Fruit fly (Drosophila melanogaster) whole organism, embryonic: ENCODE measurements around the gene CG33631.

Source experiments
- Awh ChIP-seq: fragments of 200-800 bp; sonication (Bioruptor generic); IDR thresholded peaks from 2 replicates; pipeline ENCODE4, ENCODE4 v1.3.6; 2022; ENCODE audit warnings: missing biosample characterization, missing genetic modification characterization
- CG10274 ChIP-seq: fragments of 200-800 bp; sonication (Bioruptor generic); optimal IDR thresholded peaks from 3 replicates; lab custom pipeline; 2017; ENCODE audit warnings: missing biosample characterization, mild to moderate bottlenecking, missing genetic modification characterization
- CG10321 ChIP-seq: fragments of 200-800 bp; sonication (Bioruptor generic); IDR thresholded peaks from 2 replicates; pipeline ENCODE4 v1.3.6; 2022; ENCODE audit warnings: missing biosample characterization, missing genetic modification characterization
- CG10543 ChIP-seq: fragments of 200-800 bp; sonication (Bioruptor generic); optimal IDR thresholded peaks from 3 replicates; lab custom pipeline; 2017; ENCODE audit warnings: missing biosample characterization, mild to moderate bottlenecking, missing genetic modification characterization, moderate library complexity
- CG10565 ChIP-seq: fragments of 200-800 bp; sonication (Bioruptor generic); optimal IDR thresholded peaks from 3 replicates; lab custom pipeline; 2016; ENCODE audit warnings: missing biosample characterization, mild to moderate bottlenecking, missing genetic modification characterization
- CG12155 ChIP-seq: fragments of 200-800 bp; sonication (Bioruptor generic); optimal IDR thresholded peaks from 3 replicates; lab custom pipeline; 2016; ENCODE audit warnings: missing biosample characterization, missing genetic modification characterization
- CG12659 ChIP-seq: fragments of 200-800 bp; sonication (Bioruptor generic); optimal IDR thresholded peaks from 3 replicates; lab custom pipeline; 2017; ENCODE audit warnings: mild to moderate bottlenecking, missing biosample characterization, missing genetic modification reagents, missing genetic modification characterization
- CG14710 ChIP-seq: fragments of 200-800 bp; sonication (Bioruptor generic); optimal IDR thresholded peaks from 3 replicates; lab custom pipeline; 2019; ENCODE audit warnings: missing biosample characterization, mild to moderate bottlenecking, missing genetic modification characterization, moderate library complexity
- CG17912 ChIP-seq: fragments of 200-800 bp; sonication (Bioruptor generic); optimal IDR thresholded peaks from 2 replicates; lab custom pipeline; 2018; ENCODE audit warnings: missing biosample characterization, mild to moderate bottlenecking, missing genetic modification characterization
- CG2712 ChIP-seq: fragments of 200-800 bp; optimal IDR thresholded peaks from 3 replicates; lab custom pipeline; 2019; ENCODE audit warnings: missing biosample characterization, mild to moderate bottlenecking, missing genetic modification characterization, moderate library complexity
- CG32772 ChIP-seq: fragments of 200-800 bp; sonication (Bioruptor generic); IDR thresholded peaks from 2 replicates; pipeline ENCODE4 v1.3.6; 2022; ENCODE audit warnings: missing biosample characterization, missing genetic modification characterization
- CG4404 ChIP-seq: fragments of 200-800 bp; sonication (Bioruptor generic); IDR thresholded peaks from 2 replicates; pipeline ENCODE4 v1.3.6; 2022; ENCODE audit warnings: missing biosample characterization, missing genetic modification characterization
- CG4854 ChIP-seq: fragments of 200-800 bp; sonication (Bioruptor generic); optimal IDR thresholded peaks from 2 replicates; lab custom pipeline; 2016; ENCODE audit warnings: missing biosample characterization, missing genetic modification characterization, inconsistent platforms
- CG6175 ChIP-seq: fragments of 200-800 bp; sonication (Bioruptor generic); IDR thresholded peaks from 3 replicates; pipeline ENCODE4 v1.3.6; 2022; ENCODE audit warnings: missing biosample characterization, missing genetic modification characterization
- CG6791 ChIP-seq: fragments of 200-800 bp; sonication (Bioruptor generic); IDR thresholded peaks from 3 replicates; pipeline ENCODE4 v1.3.6; 2022; ENCODE audit warnings: missing biosample characterization, missing genetic modification characterization; ENCODE audit not compliant: partially characterized antibody
- CG9876 ChIP-seq: fragments of 200-800 bp; sonication (Bioruptor generic); optimal IDR thresholded peaks from 2 replicates; lab custom pipeline; 2016; ENCODE audit warnings: missing biosample characterization, missing genetic modification characterization
- Ets65A ChIP-seq: fragments of 200-800 bp; sonication (Bioruptor generic); peaks from one replicate; lab custom pipeline; 2016; ENCODE audit warnings: missing biosample characterization, missing genetic modification characterization
- H15 ChIP-seq: fragments of 200-800 bp; sonication (Bioruptor generic); IDR thresholded peaks from 3 replicates; pipeline ENCODE4 v1.3.6; 2022; ENCODE audit warnings: missing biosample characterization, missing genetic modification characterization
- HmgD ChIP-seq: fragments of 200-800 bp; sonication (Bioruptor generic); optimal IDR thresholded peaks from 3 replicates; lab custom pipeline; 2016; ENCODE audit warnings: missing biosample characterization, missing genetic modification characterization
- Lhr ChIP-seq: fragments of 200-800 bp; sonication (Bioruptor generic); optimal IDR thresholded peaks from 3 replicates; lab custom pipeline; 2017; ENCODE audit warnings: mild to moderate bottlenecking, missing biosample characterization, missing genetic modification reagents, missing genetic modification characterization
- Mad ChIP-seq: fragments of 200-800 bp; sonication (Bioruptor generic); optimal IDR thresholded peaks from 2 replicates; lab custom pipeline; 2016; ENCODE audit warnings: missing biosample characterization, missing genetic modification characterization
- NfI ChIP-seq: fragments of 200-800 bp; sonication (Bioruptor generic); optimal IDR thresholded peaks from 3 replicates; lab custom pipeline; 2018; ENCODE audit warnings: missing biosample characterization, mild to moderate bottlenecking, missing genetic modification characterization, moderate library complexity
- Oli ChIP-seq: fragments of 200-800 bp; sonication (Bioruptor generic); optimal IDR thresholded peaks from 2 replicates; lab custom pipeline; 2018; ENCODE audit warnings: missing biosample characterization, mild to moderate bottlenecking, missing genetic modification characterization, moderate library complexity
- Sox100B ChIP-seq: fragments of 200-800 bp; sonication (Bioruptor generic); optimal IDR thresholded peaks from 3 replicates; lab custom pipeline; 2018; ENCODE audit warnings: missing biosample characterization, mild to moderate bottlenecking, missing genetic modification characterization
- ab ChIP-seq: fragments of 200-800 bp; sonication (Bioruptor generic); optimal IDR thresholded peaks from 2 replicates; lab custom pipeline; 2016; ENCODE audit warnings: missing biosample characterization, missing genetic modification characterization
- cato ChIP-seq: fragments of 200-800 bp; sonication (Bioruptor generic); optimal IDR thresholded peaks from 2 replicates; lab custom pipeline; 2016; ENCODE audit warnings: missing biosample characterization, missing genetic modification characterization, borderline replicate concordance
- cg ChIP-seq: fragments of 200-800 bp; sonication (Bioruptor generic); optimal IDR thresholded peaks from 3 replicates; lab custom pipeline; 2019; ENCODE audit warnings: missing biosample characterization, mild to moderate bottlenecking, missing genetic modification characterization, moderate library complexity
- ci ChIP-seq: fragments of 200-800 bp; sonication (Bioruptor generic); IDR thresholded peaks from 3 replicates; pipeline ENCODE4 v1.3.6; 2022; ENCODE audit warnings: missing biosample characterization, missing genetic modification characterization
- crc ChIP-seq: fragments of 200-800 bp; sonication (Bioruptor generic); optimal IDR thresholded peaks from 2 replicates; lab custom pipeline; 2016; ENCODE audit warnings: missing biosample characterization, missing genetic modification characterization
- crol ChIP-seq: fragments of 200-800 bp; sonication (Bioruptor generic); IDR thresholded peaks from 2 replicates; pipeline ENCODE4 v1.3.6; 2022; ENCODE audit warnings: missing biosample characterization, missing genetic modification characterization
- esg ChIP-seq: fragments of 200-800 bp; sonication (Bioruptor generic); conservative IDR thresholded peaks from 2 replicates; pipeline ENCODE4 v1.3.6; 2022; ENCODE audit warnings: missing biosample characterization, missing genetic modification characterization
- eve ChIP-seq, 2 experiments: fragments of >200 bp; optimal IDR thresholded peaks; 2 replicates each; lab custom pipeline; 2017; ENCODE audit warnings: missing biosample characterization in 2 of 2, missing genetic modification characterization in 2 of 2
- fd96Cb ChIP-seq: fragments of 200-800 bp; sonication (Bioruptor generic); optimal IDR thresholded peaks from 2 replicates; lab custom pipeline; 2018; ENCODE audit warnings: missing biosample characterization, mild to moderate bottlenecking, missing genetic modification characterization, moderate library complexity
- grn ChIP-seq: fragments of 200-800 bp; sonication (Bioruptor generic); optimal IDR thresholded peaks from 3 replicates; lab custom pipeline; 2017; ENCODE audit warnings: missing biosample characterization, missing genetic modification characterization
- gt ChIP-seq: fragments of 200-800 bp; sonication (Bioruptor generic); IDR thresholded peaks from 2 replicates; pipeline ENCODE4 v1.3.6; 2022; ENCODE audit warnings: missing biosample characterization, missing genetic modification characterization
- hth ChIP-seq: fragments of >200 bp; optimal IDR thresholded peaks from 2 replicates; lab custom pipeline; 2017; ENCODE audit warnings: inconsistent platforms
- lilli ChIP-seq: fragments of 200-800 bp; sonication (Bioruptor generic); optimal IDR thresholded peaks from 3 replicates; lab custom pipeline; 2016; ENCODE audit warnings: missing biosample characterization, missing genetic modification characterization
- nerfin-1 ChIP-seq: fragments of 200-800 bp; sonication (Bioruptor generic); optimal IDR thresholded peaks from 3 replicates; lab custom pipeline; 2019; ENCODE audit warnings: missing biosample characterization, mild to moderate bottlenecking, missing genetic modification characterization, moderate library complexity
- nerfin-2 ChIP-seq: fragments of 200-800 bp; sonication (Bioruptor generic); IDR thresholded peaks from 2 replicates; pipeline ENCODE4 v1.3.6; 2022; ENCODE audit warnings: missing biosample characterization, missing genetic modification characterization; ENCODE audit not compliant: partially characterized antibody
- onecut ChIP-seq: fragments of 200-800 bp; sonication (Bioruptor generic); IDR thresholded peaks from 2 replicates; pipeline ENCODE4 v1.3.6; 2022; ENCODE audit warnings: missing biosample characterization, missing genetic modification characterization
- pnt ChIP-seq: fragments of 200-800 bp; sonication (Bioruptor generic); optimal IDR thresholded peaks from 3 replicates; lab custom pipeline; 2016; ENCODE audit warnings: missing biosample characterization, missing genetic modification characterization
- repo ChIP-seq: fragments of 200-800 bp; sonication (Bioruptor generic); optimal IDR thresholded peaks from 2 replicates; lab custom pipeline; 2016; ENCODE audit warnings: missing biosample characterization, missing genetic modification characterization
- sens ChIP-seq: fragments of 200-800 bp; sonication (Bioruptor generic); peaks from one replicate; lab custom pipeline; 2016; ENCODE audit warnings: missing biosample characterization, missing genetic modification characterization
- shn ChIP-seq: fragments of 200-800 bp; sonication (Bioruptor generic); optimal IDR thresholded peaks from 3 replicates; lab custom pipeline; 2016; ENCODE audit warnings: missing biosample characterization, missing genetic modification characterization
- sisA ChIP-seq: fragments of 200-800 bp; sonication (Bioruptor generic); IDR thresholded peaks from 2 replicates; pipeline ENCODE4 v1.3.6; 2022; ENCODE audit warnings: missing biosample characterization, missing genetic modification characterization
- slou ChIP-seq: fragments of 200-800 bp; sonication (Bioruptor generic); optimal IDR thresholded peaks from 3 replicates; lab custom pipeline; 2016; ENCODE audit warnings: missing biosample characterization, missing genetic modification characterization
- sr ChIP-seq: fragments of 200-800 bp; sonication (Bioruptor generic); IDR thresholded peaks from 3 replicates; pipeline ENCODE4 v1.3.6; 2022; ENCODE audit warnings: missing biosample characterization, missing genetic modification characterization
- tna ChIP-seq: fragments of 200-800 bp; sonication (Bioruptor generic); IDR thresholded peaks from 2 replicates; pipeline ENCODE4 v1.3.6; 2022; ENCODE audit warnings: missing biosample characterization, missing genetic modification characterization; ENCODE audit not compliant: partially characterized antibody
- wdn ChIP-seq: fragments of 200-800 bp; sonication (Bioruptor generic); IDR thresholded peaks from 2 replicates; pipeline ENCODE4 v1.3.6; 2022; ENCODE audit warnings: missing biosample characterization, missing genetic modification characterization

CG33631 gene

DNA sequence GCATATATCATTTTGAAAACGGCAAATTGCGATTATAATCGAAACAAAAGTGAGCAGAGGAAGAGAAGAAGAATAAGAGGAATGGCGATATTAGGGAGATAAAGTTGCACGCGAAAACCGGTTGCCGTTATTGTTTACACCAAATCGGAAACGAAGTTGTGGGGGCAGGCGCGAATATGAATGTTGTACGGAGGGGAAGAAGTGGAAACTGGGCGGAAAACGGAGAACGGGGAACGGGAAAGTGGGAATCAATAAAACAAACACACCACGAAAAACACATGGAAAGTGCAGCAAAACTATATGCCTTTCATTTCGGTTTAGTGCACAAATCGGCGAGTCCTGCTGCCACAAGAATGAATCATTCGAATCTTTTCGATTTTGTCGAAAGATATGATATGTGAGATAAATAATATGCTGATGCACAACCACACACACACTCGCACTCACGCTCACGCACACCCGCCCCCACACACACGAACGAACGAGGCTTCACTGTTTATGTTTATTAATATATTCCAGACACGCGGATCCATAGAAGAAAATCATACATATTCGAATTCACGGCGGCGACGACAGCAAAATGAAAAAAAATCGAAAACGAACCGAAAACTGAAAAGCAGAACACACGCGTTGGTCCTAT, 21.7 kb upstream of the CG33631 start:
- peak; percentile 70 for TF ChIP-seq cg
- peak; percentile 89 for TF ChIP-seq sr (GFP tag; lab: Robert Waterston, UW)
- TF ChIP-seq crol (GFP tag; lab: Robert Waterston, UW), result peak; percentile 80
- TF ChIP-seq NfI, result no peak
- peak; percentile 3 for TF ChIP-seq grn
- peak; percentile 10; the same call in 1 of the 2 replicates for TF ChIP-seq nerfin-2 (GFP tag; lab: Robert Waterston, UW)
- peak; percentile 66 for TF ChIP-seq onecut
- TF ChIP-seq CG14710 (tag; lab: Kevin White, UChicago), result no peak
- TF ChIP-seq tna (GFP tag; lab: Robert Waterston, UW), result 0 out of 2 replicates have a peak, but pooled peaks have one; percentile 10
- no peak for TF ChIP-seq CG32772

DNA sequence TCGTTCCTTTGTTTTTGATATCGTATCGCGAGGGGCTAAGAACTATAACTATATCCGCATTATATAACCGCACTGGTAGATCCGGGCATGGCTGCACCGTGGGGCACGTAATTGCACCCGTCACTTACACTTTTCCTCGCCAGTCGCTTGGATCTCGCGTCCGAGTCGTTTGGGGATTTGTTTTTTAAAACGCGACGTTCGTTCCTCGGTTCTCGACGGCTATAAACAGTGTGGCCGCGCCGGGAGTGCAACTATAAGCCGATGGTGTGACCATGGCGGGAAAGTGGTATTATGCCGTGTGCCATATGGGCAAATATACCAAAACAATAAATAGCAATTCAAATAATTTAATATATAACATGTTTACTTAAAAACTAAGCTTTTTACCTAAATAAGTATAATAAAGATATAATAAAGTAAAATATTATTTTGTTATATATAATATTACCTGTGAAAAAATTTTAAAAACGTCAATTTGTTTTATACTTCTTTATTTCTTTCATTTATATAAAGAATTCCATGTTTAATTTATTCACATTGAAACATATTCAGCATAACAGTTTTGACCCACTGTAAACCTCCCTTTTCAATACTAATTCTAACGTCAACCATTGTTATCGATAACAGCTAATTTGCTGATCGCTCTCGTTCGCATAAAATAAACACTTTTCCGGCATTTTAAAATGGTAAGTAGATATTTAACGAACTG, 21.0 kb upstream of the CG33631 start, which contains the start of the genes Mical and CG3909:
TSS of gene Mical (minus strand) at position 232 of the 709 bp plus-strand sequence.
TSS of gene CG3909 (plus strand) at position 607 of the 709 bp plus-strand sequence.
- TF ChIP-seq CG12155, result peak; percentile 81
- peak; percentile 61 for TF ChIP-seq gt
- TF ChIP-seq CG6791 (GFP tag; lab: Robert Waterston, UW), result 0 out of 3 replicates have a peak, but pooled peaks have one; percentile 30
- TF ChIP-seq CG9876 (GFP tag; lab: Kevin White, UChicago), result no peak
- TF ChIP-seq fd96Cb (tag; lab: Kevin White, UChicago), result peak; percentile 78
- peak; percentile 85 for TF ChIP-seq sens (GFP tag; lab: Kevin White, UChicago)
- no peak for TF ChIP-seq shn (GFP tag; lab: Kevin White, UChicago)
- TF ChIP-seq eve (GFP tag; optimal IDR thresholded peaks at IDR 0.05; lab: Kevin White, UChicago), result no peak
- TF ChIP-seq pnt (GFP tag; lab: Kevin White, UChicago), result peak; percentile 40
- peak; percentile 83 for TF ChIP-seq wdn (GFP tag; lab: Robert Waterston, UW)
- TF ChIP-seq ab, result no peak
- TF ChIP-seq Oli (tag; lab: Kevin White, UChicago), result peak; percentile 74
- TF ChIP-seq CG6175 (GFP tag; lab: Robert Waterston, UW), result peak; percentile 73; the same call in 2 of the 3 replicates
- TF ChIP-seq CG17912, result no peak
- peak; percentile 68 for TF ChIP-seq cato (GFP tag; lab: Kevin White, UChicago)
- TF ChIP-seq CG10565 (GFP tag; lab: Kevin White, UChicago), result no peak
- TF ChIP-seq CG2712 (tag; lab: Kevin White, UChicago), result peak; percentile 93
- peak; percentile 48 for TF ChIP-seq CG10543 (GFP tag; lab: Kevin White, UChicago)
- TF ChIP-seq lilli (GFP tag; lab: Kevin White, UChicago), result peak; percentile 66
- TF ChIP-seq CG4404 (GFP tag; lab: Robert Waterston, UW), result peak; percentile 52; the same call in 1 of the 2 replicates
- peak; percentile 43; the same call in 1 of the 2 replicates for TF ChIP-seq CG10321 (GFP tag; lab: Robert Waterston, UW)
- peak; percentile 86 for TF ChIP-seq esg (GFP tag; lab: Robert Waterston, UW)
- no peak for TF ChIP-seq CG10274
- no peak for TF ChIP-seq HmgD (GFP tag; lab: Kevin White, UChicago)
- peak; percentile 9 for TF ChIP-seq Mad (GFP tag; lab: Kevin White, UChicago)
- TF ChIP-seq nerfin-1 (tag; lab: Kevin White, UChicago), result peak; percentile 69
- peak; percentile 58 for TF ChIP-seq slou (GFP tag; lab: Kevin White, UChicago)
- peak; percentile 90 for TF ChIP-seq Ets65A (GFP tag; lab: Kevin White, UChicago)
- TF ChIP-seq hth (lab: Kevin White, UChicago), result no peak
- TF ChIP-seq crc, result no peak
- TF ChIP-seq sisA (GFP tag; lab: Robert Waterston, UW), result peak; percentile 80
- TF ChIP-seq Awh (GFP tag; lab: Robert Waterston, UW), result peak; percentile 81
- TF ChIP-seq CG4854 (GFP tag; lab: Kevin White, UChicago), result peak; percentile 7
- peak; percentile 70 for TF ChIP-seq ci (GFP tag; lab: Robert Waterston, UW)
- peak; percentile 93 for TF ChIP-seq CG12659 (GFP tag; lab: Kevin White, UChicago)
- TF ChIP-seq H15 (GFP tag; lab: Robert Waterston, UW), result peak; percentile 75; the same call in 2 of the 3 replicates
- TF ChIP-seq repo, result no peak
- TF ChIP-seq Sox100B (GFP tag; lab: Kevin White, UChicago), result peak; percentile 83
- TF ChIP-seq Lhr (GFP tag; lab: Kevin White, UChicago), result peak; percentile 41
